Fruit fly (Drosophila melanogaster) whole organism, wandering third instar larva: ENCODE results near the gene IntS6.

Experiments used
- Myc ChIP-seq: fragments of >200 bp; optimal IDR thresholded peaks from 2 replicates; lab custom pipeline; 2017
- OdsH ChIP-seq: fragments of 200-800 bp; sonication (Bioruptor generic); optimal IDR thresholded peaks from 2 replicates; lab custom pipeline; 2016; ENCODE audit warnings: missing biosample characterization, mild to moderate bottlenecking, missing genetic modification characterization
- Vsx2 ChIP-seq: fragments of 200-300, 225-300 bp; sonication (Bioruptor generic); optimal IDR thresholded peaks from 2 replicates; lab custom pipeline; 2018; ENCODE audit warnings: missing biosample characterization, missing genetic modification characterization; ENCODE audit not compliant: partially characterized antibody
- fru ChIP-seq: fragments of 200-800 bp; sonication (Bioruptor generic); optimal IDR thresholded peaks from 3 replicates; lab custom pipeline; 2016; ENCODE audit warnings: missing biosample characterization, mild to moderate bottlenecking, missing genetic modification characterization
- h ChIP-seq: fragments of 200-800 bp; sonication (Bioruptor generic); optimal IDR thresholded peaks from 3 replicates; lab custom pipeline; 2016; ENCODE audit warnings: missing biosample characterization, mild to moderate bottlenecking, missing genetic modification characterization
- pan ChIP-seq: fragments of >200 bp; optimal IDR thresholded peaks from 2 replicates; lab custom pipeline; 2017
- sage ChIP-seq: fragments of 200-800 bp; sonication (Bioruptor generic); optimal IDR thresholded peaks from 2 replicates; lab custom pipeline; 2016; ENCODE audit warnings: missing biosample characterization, mild to moderate bottlenecking, missing genetic modification characterization

- TF ChIP-seq Vsx2 (GFP tag; lab: Kevin White, UChicago), result no peak
- no peak for TF ChIP-seq OdsH (GFP tag; lab: Kevin White, UChicago)
- no peak for TF ChIP-seq sage (GFP tag; lab: Kevin White, UChicago)
- TF ChIP-seq fru, result no peak
- TF ChIP-seq h (GFP tag; lab: Kevin White, UChicago), result no peak
- TF ChIP-seq pan (lab: Kevin White, UChicago), result no peak
- TF ChIP-seq Myc (lab: Kevin White, UChicago), result no peak
Measured at dm6 chrX:5712966-5713365, 34.1 kb downstream of the IntS6 start.
